Worm (Caenorhabditis elegans): Measurements from ENCODE around the gene T25D10.1.

ce11 chrII:6371003-6371402 is 32.2 kb upstream of the T25D10.1 start, which contains the start of gene lin-23:
- TF ChIP-seq pha-4 (tag; optimal IDR thresholded peaks at IDR 0.05) (no peak), snpc-4 (GFP tag; optimal IDR thresholded peaks at IDR 0.05) (no peak), snpc-4 (tag; optimal IDR thresholded peaks at IDR 0.05) (no peak), ama-1 (optimal IDR thresholded peaks at IDR 0.05) (no peak), ama-1 (GFP tag; optimal IDR thresholded peaks at IDR 0.05) (no peak), T26A5.8 (tag; optimal IDR thresholded peaks at IDR 0.05) (no peak), F57C9.4 (tag; optimal IDR thresholded peaks at IDR 0.05) (no peak), mxl-1 (tag; optimal IDR thresholded peaks at IDR 0.05) (no peak), ztf-28 (GFP tag; IDR thresholded peaks at IDR 0.05) (no peak), nfya-1 (tag; optimal IDR thresholded peaks at IDR 0.05; ENCODE audit: borderline replicate concordance, insufficient read depth) (no peak), ceh-27 (GFP tag; optimal IDR thresholded peaks at IDR 0.05) (no peak), rcor-1 (GFP tag; IDR thresholded peaks at IDR 0.05) (no peak), ekl-4 (GFP tag; IDR thresholded peaks at IDR 0.05) (no peak), let-607 (tag; optimal IDR thresholded peaks at IDR 0.05) (no peak)
